Worm (Caenorhabditis elegans) whole organism, L2 larva: Measurements from ENCODE around the gene cex-2.

Experiments
- ama-1 ChIP-seq: fragments of 150-350 bp; optimal IDR thresholded peaks from 2 replicates; lab custom pipeline; 2018; ENCODE audit warnings: inconsistent platforms
- ceh-82 ChIP-seq: fragments of 150-350 bp; optimal IDR thresholded peaks from 2 replicates; lab custom pipeline; 2014; ENCODE audit warnings: missing biosample characterization, missing genetic modification characterization
- dmd-4 ChIP-seq: sonication (generic microtip); optimal IDR thresholded peaks from 2 replicates; lab custom pipeline; 2017; ENCODE audit warnings: missing biosample characterization, missing genetic modification characterization
- lin-11 ChIP-seq: fragments of 150-350 bp; sonication (generic microtip); optimal IDR thresholded peaks from 2 replicates; lab custom pipeline; 2014; ENCODE audit warnings: missing biosample characterization, missing genetic modification characterization, inconsistent platforms, mixed read lengths
- lin-39 ChIP-seq: fragments of 150-350 bp; optimal IDR thresholded peaks from 2 replicates; lab custom pipeline; 2014; ENCODE audit warnings: missing biosample characterization, missing genetic modification reagents, missing genetic modification characterization
- lsy-2 ChIP-seq, 2 experiments: fragments of 150-350 bp in 1 of 2; sonication (generic microtip) in 1 of 2; optimal IDR thresholded peaks; 2 replicates each; lab custom pipeline; 2014 to 2017; ENCODE audit warnings: missing biosample characterization in 2 of 2, missing genetic modification characterization in 2 of 2
- nhr-10 ChIP-seq: sonication (generic microtip); optimal IDR thresholded peaks from 2 replicates; lab custom pipeline; 2017; ENCODE audit warnings: missing biosample characterization, missing genetic modification characterization
- nhr-11 ChIP-seq: fragments of 150-350 bp; optimal IDR thresholded peaks from 2 replicates; lab custom pipeline; 2014; ENCODE audit warnings: missing biosample characterization, missing genetic modification characterization
- nhr-12 ChIP-seq: fragments of 150-350 bp; optimal IDR thresholded peaks from 2 replicates; lab custom pipeline; 2014; ENCODE audit warnings: missing biosample characterization, missing genetic modification characterization
- nhr-129 ChIP-seq: fragments of 150-350 bp; optimal IDR thresholded peaks from 2 replicates; lab custom pipeline; 2014; ENCODE audit warnings: missing biosample characterization, missing genetic modification characterization
- nhr-23 ChIP-seq: fragments of 150-350 bp; optimal IDR thresholded peaks from 2 replicates; lab custom pipeline; 2014; ENCODE audit warnings: missing biosample characterization, missing genetic modification reagents, missing genetic modification characterization
- sem-4 ChIP-seq: fragments of 150-350 bp; optimal IDR thresholded peaks from 2 replicates; lab custom pipeline; 2014; ENCODE audit warnings: missing biosample characterization, missing genetic modification reagents, missing genetic modification characterization

DNA sequence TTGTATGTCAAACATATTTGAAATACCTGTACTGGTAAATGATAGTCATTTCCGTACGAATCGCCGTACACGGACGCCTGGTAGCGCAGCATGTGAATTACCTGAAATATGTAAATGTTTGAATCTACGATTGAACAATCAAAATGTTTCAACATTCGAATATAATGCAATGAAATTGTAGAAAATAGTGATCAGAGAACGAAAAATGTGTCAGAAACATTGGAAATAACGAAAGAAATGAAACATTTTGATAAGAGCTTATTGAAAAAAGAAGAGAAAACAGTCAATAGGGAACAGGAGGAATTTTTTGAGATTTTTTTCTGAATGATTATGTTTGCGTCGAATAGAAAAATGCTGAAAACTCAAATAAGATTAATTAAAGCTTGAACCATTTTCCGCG lies 34.8 kb upstream of the cex-2 start, which contains the start of gene ztf-17:
- TF ChIP-seq nhr-10 (tag; lab: Kevin White, UChicago) (no peak), ama-1 (lab: Kevin White, UChicago) (no peak), lsy-2 (tag; optimal IDR thresholded peaks at IDR 0.05; lab: Kevin White, UChicago) (no peak), dmd-4 (no peak), ceh-82 (tag; lab: Kevin White, UChicago) (no peak), nhr-12 (tag; lab: Kevin White, UChicago) (no peak), nhr-129 (no peak), lin-39 (tag; lab: Kevin White, UChicago) (no peak), sem-4 (tag; lab: Kevin White, UChicago) (no peak), lin-11 (no peak), nhr-23 (tag; lab: Kevin White, UChicago) (no peak), nhr-11 (no peak)
